Worm (Caenorhabditis elegans) whole organism, midembryonic: ENCODE measurements around the gene eas-1.

Experiments used
- T22C8.4 ChIP-seq: fragments of 200-800 bp; sonication (Bioruptor generic); IDR thresholded peaks from 2 replicates; pipeline ENCODE4 v1.3.6; 2022; ENCODE audit warnings: missing genetic modification characterization, missing compliant biosample characterization
- cog-1 ChIP-seq: sonication (generic microtip); optimal IDR thresholded peaks from 2 replicates; lab custom pipeline; 2016; ENCODE audit warnings: missing genetic modification characterization, missing compliant biosample characterization
- flt-1 ChIP-seq: fragments of 200-800 bp; sonication (Bioruptor generic); IDR thresholded peaks from 2 replicates; pipeline ENCODE4 v1.3.6; 2022; ENCODE audit warnings: missing genetic modification characterization, missing compliant biosample characterization
- klf-2 ChIP-seq: fragments of 200-800 bp; sonication (Bioruptor generic); conservative IDR thresholded peaks from 2 replicates; pipeline ENCODE4 v1.3.6; 2022; ENCODE audit warnings: missing genetic modification reagents, missing genetic modification characterization, missing compliant biosample characterization
- ref-1 ChIP-seq: fragments of 200-800 bp; sonication (Bioruptor generic); conservative IDR thresholded peaks from 2 replicates; pipeline ENCODE4 v1.3.6; 2022; ENCODE audit warnings: missing genetic modification reagents, missing genetic modification characterization, missing compliant biosample characterization

DNA sequence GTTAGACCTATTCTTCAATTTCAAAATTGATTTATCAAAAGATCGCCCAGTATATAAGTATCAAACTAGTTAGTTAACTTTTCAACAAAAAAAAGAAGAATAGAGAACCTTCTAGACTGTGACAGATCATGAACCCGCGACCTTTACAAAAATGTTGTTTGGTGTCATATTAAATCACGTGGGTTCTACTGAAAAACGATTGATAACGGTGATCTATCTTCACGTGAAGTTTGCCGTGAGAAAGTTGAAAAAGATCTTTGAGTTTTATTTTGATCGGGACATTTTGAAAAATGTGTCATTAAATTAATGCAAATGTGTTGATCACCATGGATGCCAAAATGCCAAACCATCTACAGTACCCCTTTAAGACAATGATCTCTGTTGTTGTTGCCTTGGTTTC, 8.2 kb downstream of the eas-1 start:
- TF ChIP-seq T22C8.4 (GFP tag; lab: Robert Waterston, UW): no peak
- TF ChIP-seq flt-1: no peak
- no peak for TF ChIP-seq cog-1 (tag; lab: Kevin White, UChicago)
- no peak for TF ChIP-seq klf-2 (GFP tag; lab: Robert Waterston, UW)
- no peak for TF ChIP-seq ref-1
